Fruit fly (Drosophila melanogaster) whole organism, pupa: ENCODE data around the gene CG13045.

Source experiments
- CG10348 ChIP-seq: fragments of 200-800 bp; sonication (Bioruptor generic); IDR thresholded peaks from 2 replicates; pipeline ENCODE4 v1.3.6; 2022; ENCODE audit warnings: missing biosample characterization, missing genetic modification characterization
- CG12605 ChIP-seq: fragments of 200-800 bp; sonication (Bioruptor generic); IDR thresholded peaks from 2 replicates; pipeline ENCODE4 v1.3.6; 2022; ENCODE audit warnings: missing biosample characterization, missing genetic modification characterization
- CG13204 ChIP-seq: fragments of 200-800 bp; sonication (Bioruptor generic); optimal IDR thresholded peaks from 2 replicates; lab custom pipeline; 2018; ENCODE audit warnings: missing biosample characterization, mild to moderate bottlenecking, missing genetic modification characterization, moderate library complexity
- CG14655 ChIP-seq: fragments of 200-800 bp; sonication (Bioruptor generic); optimal IDR thresholded peaks from 3 replicates; lab custom pipeline; 2017; ENCODE audit warnings: mild to moderate bottlenecking, missing biosample characterization, missing genetic modification reagents, missing genetic modification characterization
- CG15710 ChIP-seq: fragments of 200-800 bp; sonication (Bioruptor generic); optimal IDR thresholded peaks from 2 replicates; lab custom pipeline; 2018; ENCODE audit warnings: missing biosample characterization, mild to moderate bottlenecking, missing genetic modification characterization, moderate library complexity
- CG17806 ChIP-seq: fragments of 200-800 bp; sonication (Bioruptor generic); optimal IDR thresholded peaks from 2 replicates; lab custom pipeline; 2018; ENCODE audit warnings: missing biosample characterization, mild to moderate bottlenecking, missing genetic modification characterization, moderate library complexity
- CG32121 ChIP-seq: fragments of 200-800 bp; sonication (Bioruptor generic); IDR thresholded peaks from 2 replicates; pipeline ENCODE4 v1.3.6; 2022; ENCODE audit warnings: missing biosample characterization, missing genetic modification characterization
- CG34367 ChIP-seq: fragments of 200-800 bp; sonication (Bioruptor generic); optimal IDR thresholded peaks from 2 replicates; lab custom pipeline; 2018; ENCODE audit warnings: missing biosample characterization, mild to moderate bottlenecking, missing genetic modification characterization
- CG4496 ChIP-seq: fragments of 200-800 bp; sonication (Bioruptor generic); IDR thresholded peaks from 3 replicates; pipeline ENCODE4 v1.3.6; 2022; ENCODE audit warnings: missing biosample characterization, missing genetic modification characterization
- CG8159 ChIP-seq: fragments of 200-800 bp; sonication (Bioruptor generic); optimal IDR thresholded peaks from 3 replicates; lab custom pipeline; 2018; ENCODE audit warnings: missing biosample characterization, mild to moderate bottlenecking, missing genetic modification characterization, moderate library complexity
- CG8301 ChIP-seq: fragments of 200-800 bp; sonication (Bioruptor generic); optimal IDR thresholded peaks from 2 replicates; lab custom pipeline; 2018; ENCODE audit warnings: missing biosample characterization, mild to moderate bottlenecking, missing genetic modification characterization
- CG9948 ChIP-seq: fragments of 200-800 bp; sonication (Bioruptor generic); optimal IDR thresholded peaks from 2 replicates; lab custom pipeline; 2018; ENCODE audit warnings: missing biosample characterization, mild to moderate bottlenecking, missing genetic modification characterization, moderate library complexity
- D1 ChIP-seq: fragments of 200-800 bp; sonication (Bioruptor generic); optimal IDR thresholded peaks from 2 replicates; lab custom pipeline; 2018; ENCODE audit warnings: missing biosample characterization, mild to moderate bottlenecking, missing genetic modification characterization, moderate library complexity
- EcR ChIP-seq: fragments of 200-800 bp; sonication (Bioruptor generic); optimal IDR thresholded peaks from 3 replicates; lab custom pipeline; 2019; ENCODE audit warnings: missing biosample characterization, missing genetic modification characterization, mild to moderate bottlenecking, moderate library complexity, missing genetic modification reagents
- Ets98B ChIP-seq: fragments of 200-800 bp; sonication (Bioruptor generic); IDR thresholded peaks from 2 replicates; pipeline ENCODE4 v1.3.6; 2022; ENCODE audit warnings: missing biosample characterization, missing genetic modification characterization
- Pif1A ChIP-seq: fragments of 200-800 bp; sonication (Bioruptor generic); optimal IDR thresholded peaks from 3 replicates; lab custom pipeline; 2016; ENCODE audit warnings: missing biosample characterization, missing genetic modification characterization
- Pif1B ChIP-seq: fragments of 200-800 bp; sonication (Bioruptor generic); optimal IDR thresholded peaks from 3 replicates; lab custom pipeline; 2016; ENCODE audit warnings: missing biosample characterization, missing genetic modification characterization
- Snoo ChIP-seq: fragments of 200-800 bp; sonication (Bioruptor generic); optimal IDR thresholded peaks from 3 replicates; lab custom pipeline; 2017; ENCODE audit warnings: missing biosample characterization, mild to moderate bottlenecking, missing genetic modification characterization, inconsistent platforms
- fd96Ca ChIP-seq: fragments of 200-800 bp; sonication (Bioruptor generic); IDR thresholded peaks from 3 replicates; pipeline ENCODE4 v1.3.6; 2022; ENCODE audit warnings: missing biosample characterization, missing genetic modification characterization
- gl ChIP-seq: fragments of 200-800 bp; sonication (Bioruptor generic); optimal IDR thresholded peaks from 2 replicates; lab custom pipeline; 2018; ENCODE audit warnings: missing biosample characterization, mild to moderate bottlenecking, missing genetic modification characterization
- rn ChIP-seq: fragments of 200-800 bp; sonication (Bioruptor generic); IDR thresholded peaks from 2 replicates; pipeline ENCODE4 v1.3.6; 2022; ENCODE audit warnings: missing biosample characterization, missing genetic modification characterization

The CG13045 gene

DNA sequence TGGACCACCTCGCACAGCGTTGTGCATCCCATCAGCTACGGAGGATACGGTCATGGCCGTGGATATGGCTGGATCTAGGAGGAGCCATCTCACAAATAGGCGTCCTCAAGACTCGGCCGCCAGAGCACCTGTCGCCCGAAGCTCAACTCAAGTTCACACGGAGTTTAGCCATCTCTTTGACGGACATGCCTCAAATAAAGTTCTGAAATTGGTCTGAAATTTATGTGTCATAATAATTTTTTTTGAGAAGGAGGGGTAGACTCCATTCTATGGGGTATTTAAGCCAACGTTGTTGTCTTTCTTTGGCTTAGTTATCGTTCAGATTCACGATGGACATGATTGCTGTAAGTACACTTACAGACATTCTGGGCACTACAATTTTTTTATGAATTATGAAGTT lies 27.7 kb downstream of the CG13045 start, which contains the start of gene CG13070:
Gene CG13070, plus strand, starts transcription at position 301 of the 400 bp plus-strand sequence.
- TF ChIP-seq CG4496 (GFP tag; lab: Robert Waterston, UW) (no peak), D1 (tag; lab: Kevin White, UChicago) (no peak), rn (no peak)

DNA sequence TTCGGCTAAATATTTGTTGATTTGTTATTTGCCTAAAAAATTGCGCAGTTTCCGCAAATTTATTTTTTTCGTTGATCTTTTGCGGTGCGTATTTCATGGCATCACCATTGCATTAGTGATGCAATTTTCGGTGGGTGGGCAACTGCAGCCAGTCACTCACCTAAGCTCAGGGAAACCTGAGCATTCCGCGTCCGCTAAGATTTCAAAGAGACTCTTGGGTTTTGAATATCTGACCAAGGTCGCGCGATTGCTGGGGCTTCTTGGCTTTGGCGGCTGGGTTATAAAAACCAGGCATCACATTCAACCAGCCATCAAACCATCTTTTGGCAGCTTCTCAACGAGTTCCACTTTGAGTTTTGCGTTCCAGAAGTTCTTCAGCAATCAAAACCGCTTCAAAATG lies 28.3 kb downstream of the CG13045 start, which contains the start of gene CG13071:
Gene CG13071, plus strand, starts transcription at position 301 of the 400 bp plus-strand sequence.
- TF ChIP-seq CG4496 (GFP tag; lab: Robert Waterston, UW) (no peak), D1 (tag; lab: Kevin White, UChicago) (no peak), gl (tag; lab: Kevin White, UChicago) (no peak), Pif1A (GFP tag; lab: Kevin White, UChicago) (no peak), CG13204 (no peak), CG8301 (tag; lab: Kevin White, UChicago) (no peak), EcR (GFP tag; lab: Kevin White, UChicago) (no peak), Snoo (tag; lab: Kevin White, UChicago) (no peak), CG14655 (GFP tag; lab: Kevin White, UChicago) (no peak), CG34367 (tag; lab: Kevin White, UChicago) (no peak), CG9948 (tag; lab: Kevin White, UChicago) (no peak), fd96Ca (GFP tag; lab: Robert Waterston, UW) (no peak), CG15710 (tag; lab: Kevin White, UChicago) (no peak)

DNA sequence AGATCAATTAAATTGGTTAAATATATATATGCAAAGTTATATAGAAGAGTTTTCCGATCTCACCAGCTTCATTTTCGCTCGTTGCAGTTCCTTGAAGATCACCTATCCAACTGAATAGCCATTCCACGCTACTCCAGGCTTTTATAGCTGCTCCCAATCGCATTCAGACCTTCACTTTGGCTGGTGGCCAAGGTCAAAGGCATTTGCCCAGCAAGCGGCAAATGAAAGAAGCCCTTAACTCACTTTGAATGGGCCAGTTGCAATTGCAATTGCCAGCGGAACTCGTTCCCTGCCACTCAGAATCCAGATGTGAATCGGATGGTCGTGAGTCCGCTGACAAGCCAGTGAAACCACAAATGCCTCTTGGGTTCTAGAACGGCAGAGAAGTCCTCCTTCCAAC lies 29.2 kb downstream of the CG13045 start, which contains the start of gene CG34247:
Gene CG34247, minus strand, starts transcription at position 101 of the 400 bp plus-strand sequence.
- no peak for TF ChIP-seq Snoo (tag; lab: Kevin White, UChicago)
- TF ChIP-seq CG32121 (GFP tag; lab: Robert Waterston, UW) = no peak
- TF ChIP-seq EcR (GFP tag; lab: Kevin White, UChicago) = peak; percentile 15

DNA sequence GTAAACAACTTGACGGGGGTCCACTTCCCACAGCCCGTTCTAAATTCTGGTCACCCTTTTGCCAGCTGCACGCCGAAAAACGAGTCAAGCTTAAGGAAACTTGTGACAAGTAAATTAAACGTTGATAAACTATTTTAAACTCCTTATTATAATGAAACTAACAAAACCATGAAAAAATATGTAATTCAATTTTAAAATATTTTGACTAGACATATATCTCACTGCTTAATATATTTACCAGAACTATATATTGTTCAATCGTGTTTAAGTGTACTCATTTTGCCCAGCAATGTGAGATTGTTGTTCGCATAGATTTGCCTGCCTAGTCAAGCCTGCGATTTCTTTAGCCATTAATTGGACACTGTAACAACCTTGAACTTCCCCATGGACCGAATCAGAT lies 31.2 kb downstream of the CG13045 start, which contains the start of gene CG13053:
Gene CG13053, minus strand, starts transcription at position 171 of the 400 bp plus-strand sequence.
- peak; percentile 31 for TF ChIP-seq CG13204
- peak; percentile 57 for TF ChIP-seq CG14655 (GFP tag; lab: Kevin White, UChicago)
- peak; percentile 5 for TF ChIP-seq D1 (tag; lab: Kevin White, UChicago)
- TF ChIP-seq fd96Ca (GFP tag; lab: Robert Waterston, UW) = no peak
- TF ChIP-seq CG34367 (tag; lab: Kevin White, UChicago) = peak; percentile 70
- TF ChIP-seq CG32121 (GFP tag; lab: Robert Waterston, UW) = no peak
- TF ChIP-seq CG17806 = peak; percentile 84
- no peak for TF ChIP-seq CG10348
- no peak for TF ChIP-seq rn
- no peak for TF ChIP-seq CG4496 (GFP tag; lab: Robert Waterston, UW)
- TF ChIP-seq Snoo (tag; lab: Kevin White, UChicago) = no peak
- no peak for TF ChIP-seq CG12605 (GFP tag; lab: Robert Waterston, UW)
- TF ChIP-seq Pif1A (GFP tag; lab: Kevin White, UChicago) = peak; percentile 27
- peak; percentile 82 for TF ChIP-seq CG8159 (tag; lab: Kevin White, UChicago)
- TF ChIP-seq Ets98B (GFP tag; lab: Robert Waterston, UW) = no peak
- no peak for TF ChIP-seq CG8301 (tag; lab: Kevin White, UChicago)
- TF ChIP-seq gl (tag; lab: Kevin White, UChicago) = peak; percentile 41
- peak; percentile 79 for TF ChIP-seq CG9948 (tag; lab: Kevin White, UChicago)
- peak; percentile 76 for TF ChIP-seq CG15710 (tag; lab: Kevin White, UChicago)
- peak; percentile 82 for TF ChIP-seq EcR (GFP tag; lab: Kevin White, UChicago)
- TF ChIP-seq Pif1B = peak; percentile 50

DNA sequence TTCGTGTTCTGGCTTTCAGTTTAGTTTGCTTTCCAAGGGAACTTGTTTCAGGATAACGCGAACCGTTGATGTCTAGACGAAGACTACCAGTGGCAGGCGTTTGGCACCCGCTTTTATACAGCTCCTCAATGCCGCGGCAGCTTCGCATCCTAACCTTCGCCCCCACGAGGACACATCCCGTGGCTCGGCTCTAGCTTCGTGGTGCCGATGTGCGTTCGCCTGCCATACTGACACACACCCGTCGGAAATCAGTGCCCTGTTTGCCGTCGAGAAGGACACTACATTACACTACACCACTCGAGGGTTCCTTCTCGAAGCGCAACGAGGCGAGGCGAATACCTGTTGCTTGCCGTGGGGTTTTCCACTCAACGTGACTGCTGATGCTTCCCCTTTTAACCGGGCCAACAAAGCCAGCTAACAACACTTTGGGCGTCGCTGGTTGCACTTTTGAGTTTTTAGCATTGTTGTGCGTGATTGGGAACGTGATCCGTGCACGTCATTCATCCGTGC lies 33.6 kb downstream of the CG13045 start, which contains the start of gene CG13054:
Gene CG13054, minus strand, starts transcription at position 74 of the 510 bp plus-strand sequence.
- TF ChIP-seq CG34367 (tag; lab: Kevin White, UChicago) = no peak
- TF ChIP-seq D1 (tag; lab: Kevin White, UChicago) = no peak
- TF ChIP-seq CG12605 (GFP tag; lab: Robert Waterston, UW) = peak; percentile 65; the same call in 1 of the 2 replicates
- TF ChIP-seq CG17806 = no peak
- TF ChIP-seq CG32121 (GFP tag; lab: Robert Waterston, UW) = no peak
- TF ChIP-seq CG8159 (tag; lab: Kevin White, UChicago) = no peak
- TF ChIP-seq CG9948 (tag; lab: Kevin White, UChicago) = no peak
- TF ChIP-seq fd96Ca (GFP tag; lab: Robert Waterston, UW) = no peak
- no peak for TF ChIP-seq CG13204
- TF ChIP-seq Pif1B = no peak
- TF ChIP-seq Snoo (tag; lab: Kevin White, UChicago) = no peak
- TF ChIP-seq CG4496 (GFP tag; lab: Robert Waterston, UW) = 0 out of 3 replicates have a peak, but pooled peaks have one; percentile 48

DNA sequence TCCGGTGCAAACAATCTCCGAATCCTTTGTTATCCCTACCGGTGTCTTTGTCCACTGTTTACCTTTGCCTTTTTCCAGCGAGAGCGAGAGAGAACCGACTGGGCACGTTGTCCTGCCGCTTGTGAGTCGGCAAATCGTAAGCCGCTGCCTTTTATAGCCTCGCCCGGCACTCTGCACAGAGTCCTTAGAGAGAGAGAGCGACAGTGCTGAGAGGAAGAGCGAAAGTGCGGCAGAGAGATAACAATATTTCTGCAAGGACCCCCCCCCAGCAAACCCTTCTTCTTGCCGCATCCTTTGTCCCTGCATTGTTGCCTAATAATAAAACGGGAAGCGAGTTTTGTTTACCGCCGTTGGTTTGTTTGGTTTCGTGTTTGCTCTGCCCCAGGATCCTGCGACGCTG lies 38.5 kb downstream of the CG13045 start, which contains the start of gene CG13055:
Gene CG13055, minus strand, starts transcription at position 101 of the 400 bp plus-strand sequence.
- no peak for TF ChIP-seq CG14655 (GFP tag; lab: Kevin White, UChicago)
